Fruit fly (Drosophila melanogaster) whole organism, embryonic: ENCODE results near the gene Rab3GAP1.
A peak's percentile ranks its signal among the peaks of the same experiment; 100 is the strongest.

Experiments
- CG10462 ChIP-seq: fragments of 200-800 bp; sonication (Bioruptor generic); optimal IDR thresholded peaks from 2 replicates; lab custom pipeline; 2016; ENCODE audit warnings: missing biosample characterization, missing genetic modification characterization
- CG10565 ChIP-seq: fragments of 200-800 bp; sonication (Bioruptor generic); optimal IDR thresholded peaks from 3 replicates; lab custom pipeline; 2016; ENCODE audit warnings: missing biosample characterization, mild to moderate bottlenecking, missing genetic modification characterization
- CG12659 ChIP-seq: fragments of 200-800 bp; sonication (Bioruptor generic); optimal IDR thresholded peaks from 3 replicates; lab custom pipeline; 2017; ENCODE audit warnings: mild to moderate bottlenecking, missing biosample characterization, missing genetic modification reagents, missing genetic modification characterization
- CG14441 ChIP-seq: fragments of 200-800 bp; sonication (Bioruptor generic); IDR thresholded peaks from 2 replicates; pipeline ENCODE4 v1.3.6; 2022; ENCODE audit warnings: missing biosample characterization, missing genetic modification characterization
- CG1529 ChIP-seq: fragments of 200-800 bp; sonication (Bioruptor generic); optimal IDR thresholded peaks from 3 replicates; lab custom pipeline; 2018; ENCODE audit warnings: missing biosample characterization, missing genetic modification characterization
- CG17568 ChIP-seq: fragments of 200-800 bp; sonication (Bioruptor generic); optimal IDR thresholded peaks from 2 replicates; lab custom pipeline; 2018; ENCODE audit warnings: missing biosample characterization, mild to moderate bottlenecking, missing genetic modification characterization, moderate library complexity
- CG18619 ChIP-seq: fragments of 200-800 bp; sonication (Bioruptor generic); optimal IDR thresholded peaks from 3 replicates; lab custom pipeline; 2017; ENCODE audit warnings: missing biosample characterization, mild to moderate bottlenecking, missing genetic modification characterization
- CG18764 ChIP-seq: fragments of 200-800 bp; sonication (Bioruptor generic); optimal IDR thresholded peaks from 3 replicates; lab custom pipeline; 2016; ENCODE audit warnings: missing biosample characterization, missing genetic modification characterization
- CG30403 ChIP-seq: fragments of 200-800 bp; sonication (Bioruptor generic); optimal IDR thresholded peaks from 3 replicates; lab custom pipeline; 2016; ENCODE audit warnings: missing biosample characterization, missing genetic modification characterization
- CG34376 ChIP-seq: fragments of 200-800 bp; sonication (Bioruptor generic); optimal IDR thresholded peaks from 2 replicates; lab custom pipeline; 2018; ENCODE audit warnings: missing biosample characterization, mild to moderate bottlenecking, missing genetic modification characterization
- CG4424 ChIP-seq: fragments of 200-800 bp; sonication (Bioruptor generic); optimal IDR thresholded peaks from 3 replicates; lab custom pipeline; 2016; ENCODE audit warnings: missing biosample characterization, missing genetic modification characterization
- CG5180 ChIP-seq: fragments of 200-800 bp; sonication (Bioruptor generic); optimal IDR thresholded peaks from 3 replicates; lab custom pipeline; 2017; ENCODE audit warnings: missing biosample characterization, missing genetic modification characterization, mild to moderate bottlenecking, moderate library complexity, missing genetic modification reagents
- CG6683 ChIP-seq: fragments of 200-800 bp; sonication (Bioruptor generic); optimal IDR thresholded peaks from 2 replicates; lab custom pipeline; 2017; ENCODE audit warnings: missing biosample characterization, mild to moderate bottlenecking, missing genetic modification characterization, missing genetic modification reagents
- CG7786 ChIP-seq: fragments of 200-800 bp; sonication (Bioruptor generic); optimal IDR thresholded peaks from 2 replicates; lab custom pipeline; 2016; ENCODE audit warnings: missing biosample characterization, missing genetic modification characterization
- CG7928 ChIP-seq: fragments of 200-800 bp; sonication (Bioruptor generic); optimal IDR thresholded peaks from 2 replicates; lab custom pipeline; 2017; ENCODE audit warnings: missing biosample characterization, mild to moderate bottlenecking, missing genetic modification characterization
- CG8924 ChIP-seq: fragments of 200-800 bp; optimal IDR thresholded peaks from 3 replicates; lab custom pipeline; 2019; ENCODE audit warnings: missing biosample characterization, mild to moderate bottlenecking, missing genetic modification characterization, moderate library complexity
- CG9727 ChIP-seq: fragments of 200-800 bp; sonication (Bioruptor generic); optimal IDR thresholded peaks from 3 replicates; lab custom pipeline; 2017; ENCODE audit warnings: missing biosample characterization, mild to moderate bottlenecking, missing genetic modification characterization
- CG9797 ChIP-seq: fragments of 200-800 bp; sonication (Bioruptor generic); optimal IDR thresholded peaks from 3 replicates; lab custom pipeline; 2018; ENCODE audit warnings: missing biosample characterization, mild to moderate bottlenecking, missing genetic modification characterization
- CHES-1-like ChIP-seq: fragments of 200-800 bp; sonication (Bioruptor generic); optimal IDR thresholded peaks from 2 replicates; lab custom pipeline; 2016; ENCODE audit warnings: missing biosample characterization, missing genetic modification characterization
- Dfd ChIP-seq, 2 experiments: fragments of >200 bp; optimal IDR thresholded peaks; 2 replicates each; lab custom pipeline; 2017; ENCODE audit warnings: missing biosample characterization in 2 of 2, missing genetic modification characterization in 2 of 2
- Dip3 ChIP-seq: fragments of 200-800 bp; sonication (Bioruptor generic); optimal IDR thresholded peaks from 3 replicates; lab custom pipeline; 2016; ENCODE audit warnings: missing biosample characterization, missing genetic modification characterization
- Dref ChIP-seq: fragments of 200-800 bp; sonication (Bioruptor generic); IDR thresholded peaks from 2 replicates; pipeline ENCODE4 v1.3.6; 2022; ENCODE audit warnings: missing biosample characterization, missing genetic modification characterization
- Fer3 ChIP-seq: fragments of 200-800 bp; sonication (Bioruptor generic); optimal IDR thresholded peaks from 2 replicates; lab custom pipeline; 2018; ENCODE audit warnings: missing biosample characterization, mild to moderate bottlenecking, missing genetic modification characterization, moderate library complexity
- H2.0 ChIP-seq: fragments of 200-800 bp; sonication (Bioruptor generic); IDR thresholded peaks from 2 replicates; pipeline ENCODE4 v1.3.6; 2022; ENCODE audit warnings: missing biosample characterization, missing genetic modification characterization
- HmgZ ChIP-seq: fragments of 200-800 bp; sonication (Bioruptor generic); optimal IDR thresholded peaks from 2 replicates; lab custom pipeline; 2018; ENCODE audit warnings: missing biosample characterization, mild to moderate bottlenecking, missing genetic modification characterization
- Hmr ChIP-seq: fragments of 200-800 bp; sonication (Bioruptor generic); optimal IDR thresholded peaks from 3 replicates; lab custom pipeline; 2017; ENCODE audit warnings: mild to moderate bottlenecking, missing biosample characterization, missing genetic modification reagents, missing genetic modification characterization
- MBD-R2 ChIP-seq: fragments of 200-800 bp; sonication (Bioruptor generic); IDR thresholded peaks from 2 replicates; pipeline ENCODE4 v1.3.6; 2022; ENCODE audit warnings: missing biosample characterization, missing genetic modification characterization
- Mrtf ChIP-seq: fragments of 200-800 bp; sonication (Bioruptor generic); IDR thresholded peaks from 3 replicates; pipeline ENCODE4 v1.3.6; 2022; ENCODE audit warnings: missing biosample characterization, missing genetic modification characterization
- Nf-YC ChIP-seq: fragments of 200-800 bp; optimal IDR thresholded peaks from 3 replicates; lab custom pipeline; 2019; ENCODE audit warnings: missing biosample characterization, mild to moderate bottlenecking, missing genetic modification characterization, moderate library complexity
- Optix ChIP-seq: fragments of 200-800 bp; sonication (Bioruptor generic); IDR thresholded peaks from 3 replicates; pipeline ENCODE4 v1.3.6; 2022; ENCODE audit warnings: missing biosample characterization, missing genetic modification characterization
- Sox102F ChIP-seq: fragments of 200-800 bp; sonication (Bioruptor generic); optimal IDR thresholded peaks from 2 replicates; lab custom pipeline; 2018; ENCODE audit warnings: missing biosample characterization, mild to moderate bottlenecking, missing genetic modification characterization, moderate library complexity
- TFAM ChIP-seq: fragments of 200-800 bp; sonication (Bioruptor generic); optimal IDR thresholded peaks from 2 replicates; lab custom pipeline; 2017; ENCODE audit warnings: missing biosample characterization, missing genetic modification characterization, inconsistent platforms
- ase ChIP-seq: fragments of 200-800 bp; sonication (Bioruptor generic); IDR thresholded peaks from 3 replicates; pipeline ENCODE4 v1.3.6; 2022; ENCODE audit warnings: missing biosample characterization, missing genetic modification characterization
- bcd ChIP-seq: fragments of 200-800 bp; sonication (Bioruptor generic); optimal IDR thresholded peaks from 2 replicates; lab custom pipeline; 2017; ENCODE audit warnings: missing biosample characterization, mild to moderate bottlenecking, missing genetic modification characterization
- cas ChIP-seq: fragments of 200-800 bp; sonication (Bioruptor generic); IDR thresholded peaks from 2 replicates; pipeline ENCODE4 v1.3.6; 2022; ENCODE audit warnings: missing biosample characterization, missing genetic modification characterization
- chinmo ChIP-seq: fragments of 200-800 bp; sonication (Bioruptor generic); IDR thresholded peaks from 4 replicates; pipeline ENCODE4 v1.3.6; 2022; ENCODE audit warnings: missing biosample characterization, missing genetic modification characterization; ENCODE audit not compliant: partially characterized antibody
- ci ChIP-seq: fragments of 200-800 bp; sonication (Bioruptor generic); IDR thresholded peaks from 3 replicates; pipeline ENCODE4 v1.3.6; 2022; ENCODE audit warnings: missing biosample characterization, missing genetic modification characterization
- grau ChIP-seq: fragments of 200-800 bp; optimal IDR thresholded peaks from 3 replicates; lab custom pipeline; 2019; ENCODE audit warnings: missing biosample characterization, mild to moderate bottlenecking, missing genetic modification characterization, moderate library complexity
- gro ChIP-seq: fragments of 200-800 bp; sonication (Bioruptor generic); optimal IDR thresholded peaks from 2 replicates; lab custom pipeline; 2016; ENCODE audit warnings: missing biosample characterization, missing genetic modification characterization
- gsb ChIP-seq: fragments of 200-800 bp; sonication (Bioruptor generic); IDR thresholded peaks from 2 replicates; pipeline ENCODE4 v1.3.6; 2022; ENCODE audit warnings: missing biosample characterization, missing genetic modification characterization
- hkb ChIP-seq, 2 experiments: fragments of 200-800 bp in 1 of 2; fragments of >200 bp in 1 of 2; sonication (Bioruptor generic) in 1 of 2; IDR thresholded peaks in 1 of 2; optimal IDR thresholded peaks in 1 of 2; 2 replicates each; pipeline versions ENCODE4 v1.3.6 to Lab custom; 2017 to 2022; ENCODE audit warnings: missing biosample characterization in 1 of 2, missing genetic modification characterization in 1 of 2
- knrl ChIP-seq: fragments of 200-800 bp; sonication (Bioruptor generic); IDR thresholded peaks from 3 replicates; pipeline ENCODE4 v1.3.6; 2022; ENCODE audit warnings: missing biosample characterization, missing genetic modification characterization; ENCODE audit not compliant: partially characterized antibody
- lbe ChIP-seq: fragments of 200-800 bp; sonication (Bioruptor generic); optimal IDR thresholded peaks from 2 replicates; lab custom pipeline; 2016; ENCODE audit warnings: missing biosample characterization, mild to moderate bottlenecking, missing genetic modification characterization
- oc ChIP-seq: fragments of 200-800 bp; sonication (Bioruptor generic); optimal IDR thresholded peaks from 2 replicates; lab custom pipeline; 2018; ENCODE audit warnings: missing biosample characterization, mild to moderate bottlenecking, missing genetic modification characterization, moderate library complexity
- onecut ChIP-seq: fragments of 200-800 bp; sonication (Bioruptor generic); IDR thresholded peaks from 2 replicates; pipeline ENCODE4 v1.3.6; 2022; ENCODE audit warnings: missing biosample characterization, missing genetic modification characterization
- pfk ChIP-seq: fragments of 200-800 bp; sonication (Bioruptor generic); optimal IDR thresholded peaks from 2 replicates; lab custom pipeline; 2018; ENCODE audit warnings: missing biosample characterization, mild to moderate bottlenecking, missing genetic modification characterization, moderate library complexity
- pros ChIP-seq: fragments of 200-800 bp; sonication (Bioruptor generic); optimal IDR thresholded peaks from 3 replicates; lab custom pipeline; 2019; ENCODE audit warnings: missing biosample characterization, mild to moderate bottlenecking, missing genetic modification characterization, moderate library complexity
- psq ChIP-seq: fragments of 200-800 bp; sonication (Bioruptor generic); optimal IDR thresholded peaks from 2 replicates; lab custom pipeline; 2017; ENCODE audit warnings: missing biosample characterization, missing genetic modification characterization
- tup ChIP-seq: fragments of 200-800 bp; sonication (Bioruptor generic); optimal IDR thresholded peaks from 2 replicates; lab custom pipeline; 2016; ENCODE audit warnings: missing biosample characterization, mild to moderate bottlenecking, missing genetic modification characterization, moderate library complexity
- wor ChIP-seq: fragments of 200-800 bp; sonication (Bioruptor generic); IDR thresholded peaks from 2 replicates; pipeline ENCODE4 v1.3.6; 2022; ENCODE audit warnings: missing biosample characterization, missing genetic modification characterization
- zfh2 ChIP-seq: fragments of 200-800 bp; sonication (Bioruptor generic); optimal IDR thresholded peaks from 2 replicates; lab custom pipeline; 2016; ENCODE audit warnings: missing biosample characterization, missing genetic modification characterization

Gene Rab3GAP1

dm6 chr2L:1655858-1656257, 44.9 kb upstream of the Rab3GAP1 start (continued):
- TF ChIP-seq MBD-R2 (GFP tag; lab: Robert Waterston, UW) (peak; percentile 29; the same call in 1 of the 2 replicates), pros (GFP tag; lab: Kevin White, UChicago) (no peak), ci (GFP tag; lab: Robert Waterston, UW) (no peak), CHES-1-like (peak; percentile 35), ase (GFP tag; lab: Robert Waterston, UW) (peak; percentile 46; the same call in 1 of the 3 replicates), hkb (optimal IDR thresholded peaks at IDR 0.05; lab: Kevin White, UChicago) (no peak), hkb (GFP tag; IDR thresholded peaks at IDR 0.05; lab: Robert Waterston, UW) (peak; percentile 62), CG7928 (GFP tag; lab: Kevin White, UChicago) (no peak), lbe (no peak), chinmo (GFP tag; lab: Robert Waterston, UW) (peak; percentile 25; the same call in 1 of the 4 replicates), gro (no peak), CG1529 (no peak), Dref (GFP tag; lab: Robert Waterston, UW) (no peak), CG7786 (GFP tag; lab: Kevin White, UChicago) (no peak), gsb (GFP tag; lab: Robert Waterston, UW) (no peak), grau (peak; percentile 7), Optix (no peak), CG8924 (tag; lab: Kevin White, UChicago) (no peak), oc (no peak), wor (GFP tag; lab: Robert Waterston, UW) (no peak), CG10565 (GFP tag; lab: Kevin White, UChicago) (no peak), CG9727 (peak; percentile 34), CG12659 (peak; percentile 34), TFAM (GFP tag; lab: Kevin White, UChicago) (no peak), CG18764 (GFP tag; lab: Kevin White, UChicago) (no peak), Mrtf (GFP tag; lab: Robert Waterston, UW) (no peak), Fer3 (tag; lab: Kevin White, UChicago) (peak; percentile 0), CG10462 (no peak), onecut (GFP tag; lab: Robert Waterston, UW) (0 out of 2 replicates have a peak, but pooled peaks have one; percentile 24), CG14441 (peak; percentile 61), Hmr (GFP tag; lab: Kevin White, UChicago) (no peak), pfk (GFP tag; lab: Kevin White, UChicago) (no peak), cas (GFP tag; lab: Robert Waterston, UW) (no peak), Nf-YC (tag; lab: Kevin White, UChicago) (no peak), H2.0 (peak; percentile 24; the same call in 1 of the 2 replicates), knrl (GFP tag; lab: Robert Waterston, UW) (no peak), bcd (peak; percentile 27), CG5180 (GFP tag; lab: Kevin White, UChicago) (peak; percentile 2), tup (GFP tag; lab: Kevin White, UChicago) (no peak), psq (GFP tag; lab: Kevin White, UChicago) (no peak), Sox102F (GFP tag; lab: Kevin White, UChicago) (peak; percentile 47), CG9797 (GFP tag; lab: Kevin White, UChicago) (no peak), CG6683 (no peak), zfh2 (GFP tag; lab: Kevin White, UChicago) (no peak), HmgZ (tag; lab: Kevin White, UChicago) (no peak), CG18619 (GFP tag; lab: Kevin White, UChicago) (no peak), CG17568 (GFP tag; lab: Kevin White, UChicago) (no peak), CG30403 (GFP tag; lab: Kevin White, UChicago) (peak; percentile 48), Dfd (GFP tag; optimal IDR thresholded peaks at IDR 0.05; lab: Kevin White, UChicago) (no peak), Dip3 (GFP tag; lab: Kevin White, UChicago) (no peak), CG4424 (GFP tag; lab: Kevin White, UChicago) (peak; percentile 4), CG34376 (GFP tag; lab: Kevin White, UChicago) (no peak)
